Worm (Caenorhabditis elegans): ENCODE measurements around the gene C30B5.17.

Gene C30B5.17

ce11 chrII:6198468-6198867, 4.3 kb downstream of the C30B5.17 start, which contains the start of gene szy-4:
Gene szy-4 (plus strand): TSS chrII:6198696.
- TF ChIP-seq nhr-48 (tag; optimal IDR thresholded peaks at IDR 0.05): no peak
- no peak for TF ChIP-seq F26F4.8 (GFP tag; conservative IDR thresholded peaks at IDR 0.05)
- no peak for TF ChIP-seq dmd-8 (GFP tag; IDR thresholded peaks at IDR 0.05)
- TF ChIP-seq daf-16 (GFP tag; optimal IDR thresholded peaks at IDR 0.05): no peak
- TF ChIP-seq daf-16 (tag; optimal IDR thresholded peaks at IDR 0.05): no peak
- no peak for TF ChIP-seq F44E2.7 (GFP tag; IDR thresholded peaks at IDR 0.05)
- no peak for TF ChIP-seq T20F7.1 (GFP tag; optimal IDR thresholded peaks at IDR 0.05)
- no peak for TF ChIP-seq mxl-2 (GFP tag; conservative IDR thresholded peaks at IDR 0.05)
- TF ChIP-seq unc-130 (GFP tag; optimal IDR thresholded peaks at IDR 0.05): peak; percentile 34
- no peak for TF ChIP-seq hif-1 (tag; optimal IDR thresholded peaks at IDR 0.05)

- no peak for TF ChIP-seq lin-15B (tag; optimal IDR thresholded peaks at IDR 0.05)
- no peak for TF ChIP-seq ama-1 (optimal IDR thresholded peaks at IDR 0.05)
- no peak for TF ChIP-seq lin-39 (tag; optimal IDR thresholded peaks at IDR 0.05)
- TF ChIP-seq lsy-2 (tag; optimal IDR thresholded peaks at IDR 0.05): peak in 1 of 2 experiments; percentile 93
- TF ChIP-seq arid-1 (GFP tag; conservative IDR thresholded peaks at IDR 0.05): peak; percentile 47; the same call in 1 of the 2 replicates
- TF ChIP-seq nhr-10 (tag; optimal IDR thresholded peaks at IDR 0.05): no peak
- TF ChIP-seq F26F4.8 (GFP tag; conservative IDR thresholded peaks at IDR 0.05): no peak
- peak; percentile 24; the same call in 1 of the 2 replicates for TF ChIP-seq dmd-6 (GFP tag; IDR thresholded peaks at IDR 0.05)
- TF ChIP-seq ceh-32 (tag; optimal IDR thresholded peaks at IDR 0.05; ENCODE audit: poor library complexity): no peak
- peak; percentile 86 for TF ChIP-seq hlh-30 (tag; optimal IDR thresholded peaks at IDR 0.05; ENCODE audit: insufficient read depth)
- no peak for TF ChIP-seq set-16 (GFP tag; IDR thresholded peaks at IDR 0.05)
- peak; percentile 88 for TF ChIP-seq mes-2 (tag; optimal IDR thresholded peaks at IDR 0.05; ENCODE audit: poor library complexity, severe bottlenecking)
- peak; percentile 12 for TF ChIP-seq nhr-6 (tag; optimal IDR thresholded peaks at IDR 0.05)
- no peak for TF ChIP-seq ceh-44 (GFP tag; IDR thresholded peaks at IDR 0.05)
- TF ChIP-seq F10B5.3 (tag; optimal IDR thresholded peaks at IDR 0.05): no peak
- no peak for TF ChIP-seq duxl-1 (tag; optimal IDR thresholded peaks at IDR 0.05; ENCODE audit: poor library complexity)
- no peak for TF ChIP-seq sdz-12 (GFP tag; optimal IDR thresholded peaks at IDR 0.05)
- peak; percentile 1 for TF ChIP-seq rbr-2 (tag; optimal IDR thresholded peaks at IDR 0.05)
- no peak for TF ChIP-seq F37D6.2 (tag; optimal IDR thresholded peaks at IDR 0.05)
- TF ChIP-seq unc-62 (GFP tag; optimal IDR thresholded peaks at IDR 0.05 in 1 of 2): peak in 1 of 2 experiments; percentile 89
- no peak for TF ChIP-seq unc-62 (tag; optimal IDR thresholded peaks at IDR 0.05)
- TF ChIP-seq dpl-1 (GFP tag; optimal IDR thresholded peaks at IDR 0.05): peak; percentile 60
Measured at ce11 chrII:6196875-6197274, 5.9 kb downstream of the C30B5.17 start, which contains the start of the genes rbmx-2 and C30B5.2. Gene rbmx-2 (minus strand): TSS chrII:6196948. Gene C30B5.2 (plus strand): TSS chrII:6197180.

- peak; percentile 90 for TF ChIP-seq aha-1 (tag)
- no peak for TF ChIP-seq zfp-2 (tag; optimal IDR thresholded peaks at IDR 0.05)
Measured at ce11 chrII:6192484-6192883, 10.3 kb downstream of the C30B5.17 start, which contains the start of gene cpb-2. Gene cpb-2 (plus strand): TSS chrII:6192784.

- no peak for TF ChIP-seq mep-1 (tag; optimal IDR thresholded peaks at IDR 0.05)
- TF ChIP-seq ceh-62 (tag; optimal IDR thresholded peaks at IDR 0.05): no peak
- no peak for TF ChIP-seq rbr-2 (tag; optimal IDR thresholded peaks at IDR 0.05)
- no peak for TF ChIP-seq nhr-76 (tag; optimal IDR thresholded peaks at IDR 0.05)
- TF ChIP-seq lin-13 (GFP tag; optimal IDR thresholded peaks at IDR 0.05): no peak
- TF ChIP-seq nhr-77 (tag; optimal IDR thresholded peaks at IDR 0.05): no peak
- TF ChIP-seq ceh-32 (tag; optimal IDR thresholded peaks at IDR 0.05; ENCODE audit: poor library complexity): no peak
- no peak for TF ChIP-seq lsy-2 (tag; optimal IDR thresholded peaks at IDR 0.05)
- TF ChIP-seq spr-1 (tag; optimal IDR thresholded peaks at IDR 0.05): no peak
Measured at ce11 chrII:6191293-6191692, 11.5 kb downstream of the C30B5.17 start, which contains the start of gene fkh-8. Gene fkh-8 (minus strand): TSS chrII:6191393.
